Fruit fly (Drosophila melanogaster) whole organism: Measurements from ENCODE around the gene Tlk.

Experiments used
- CG8478 ChIP-seq: fragments of >200 bp; optimal IDR thresholded peaks from 2 replicates; lab custom pipeline; 2018; ENCODE audit warnings: inconsistent platforms
- Dll ChIP-seq: fragments of >200 bp; optimal IDR thresholded peaks from 2 replicates; lab custom pipeline; 2017
- EcR ChIP-seq, 2 experiments: fragments of >200 bp; optimal IDR thresholded peaks; 2 replicates each; lab custom pipeline; 2017; ENCODE audit warnings: missing biosample characterization in 2 of 2, missing genetic modification characterization in 2 of 2, missing genetic modification reagents in 2 of 2
- pan ChIP-seq: fragments of >200 bp; optimal IDR thresholded peaks from 2 replicates; lab custom pipeline; 2017
- psq ChIP-seq: fragments of >200 bp; optimal IDR thresholded peaks from 2 replicates; lab custom pipeline; 2017

DNA sequence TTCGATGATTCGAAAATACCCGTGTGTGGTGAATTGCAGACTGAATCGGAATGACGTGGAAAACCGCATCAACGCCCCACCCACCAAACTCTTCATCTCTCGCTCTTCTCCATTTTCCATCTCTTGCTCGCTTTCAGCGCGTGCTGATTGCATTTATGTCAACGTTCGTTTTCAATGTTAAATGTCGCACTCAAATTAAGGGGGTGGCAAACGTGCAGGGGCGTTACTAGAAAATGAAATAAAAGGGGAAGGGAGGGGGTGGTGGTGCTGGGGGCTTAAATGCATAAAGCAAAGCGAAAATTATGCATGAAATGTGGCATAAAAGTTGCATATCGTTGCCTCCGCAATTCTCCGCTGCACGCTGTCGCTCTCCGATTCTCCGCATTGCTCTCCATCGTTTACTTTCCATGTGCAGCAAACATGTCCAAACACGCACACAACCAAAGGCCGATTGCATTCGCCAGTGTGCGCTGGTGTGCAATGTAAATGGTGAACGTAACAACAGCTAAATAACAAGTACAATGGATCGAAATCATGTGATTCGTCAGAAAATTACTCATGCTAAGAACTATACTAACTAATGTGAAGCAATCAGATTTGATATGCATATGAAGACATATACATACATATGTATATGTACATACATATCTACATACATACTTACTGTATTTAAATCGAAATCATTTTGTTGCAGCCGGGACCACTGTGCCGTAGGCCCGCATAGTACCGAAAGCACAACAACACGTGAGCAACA lies 37.9 kb upstream of the Tlk start:
- TF ChIP-seq psq (lab: Kevin White, UChicago) (no peak), Dll (lab: Kevin White, UChicago) (no peak), pan (lab: Kevin White, UChicago) (no peak), CG8478 (lab: Kevin White, UChicago) (no peak), EcR (GFP tag; optimal IDR thresholded peaks at IDR 0.05; lab: Kevin White, UChicago) (peak in 1 of 2 experiments; percentile 49)
